Worm (Caenorhabditis elegans) whole organism, L4 larva: ENCODE data around the gene F54F7.2.

Source experiments
- D1046.2 ChIP-seq: fragments of 200-800 bp; sonication (Bioruptor generic); IDR thresholded peaks from 2 replicates; pipeline ENCODE4 v1.3.6; 2022; ENCODE audit warnings: missing genetic modification characterization, missing compliant biosample characterization
- F10B5.3 ChIP-seq: sonication (generic microtip); optimal IDR thresholded peaks from 2 replicates; lab custom pipeline; 2016; ENCODE audit warnings: mild to moderate bottlenecking, missing genetic modification characterization, missing compliant biosample characterization
- F37D6.2 ChIP-seq: sonication (generic microtip); optimal IDR thresholded peaks from 2 replicates; lab custom pipeline; 2016; ENCODE audit warnings: mild to moderate bottlenecking, missing genetic modification characterization, missing compliant biosample characterization
- T26A8.4 ChIP-seq: fragments of 200-800 bp; sonication (Bioruptor generic); IDR thresholded peaks from 2 replicates; pipeline ENCODE4 v1.3.6; 2022; ENCODE audit warnings: missing genetic modification characterization, missing compliant biosample characterization
- Y105C5A.15 ChIP-seq: fragments of 200-800 bp; sonication (Bioruptor generic); IDR thresholded peaks from 2 replicates; pipeline ENCODE4 v1.3.6; 2022; ENCODE audit warnings: missing genetic modification characterization, missing compliant biosample characterization
- ZK546.5 ChIP-seq, 2 experiments: sonication (generic microtip); optimal IDR thresholded peaks; 2 replicates each; lab custom pipeline; 2017; ENCODE audit warnings: missing biosample characterization in 2 of 2, missing genetic modification characterization in 2 of 2
- aha-1 ChIP-seq: fragments of 150-350 bp; peaks from one replicate; lab custom pipeline; 2014; ENCODE audit warnings: missing biosample characterization, missing genetic modification characterization
- aly-2 ChIP-seq: sonication (generic microtip); optimal IDR thresholded peaks from 2 replicates; lab custom pipeline; 2018; ENCODE audit warnings: missing biosample characterization, missing genetic modification characterization
- arid-1 ChIP-seq: fragments of 200-800 bp; sonication (Bioruptor generic); conservative IDR thresholded peaks from 2 replicates; pipeline ENCODE4 v1.3.6; 2022; ENCODE audit warnings: missing genetic modification reagents, missing genetic modification characterization, missing compliant biosample characterization
- ceh-28 ChIP-seq: fragments of 150-350 bp; optimal IDR thresholded peaks from 2 replicates; lab custom pipeline; 2014; ENCODE audit warnings: missing biosample characterization, missing genetic modification reagents, missing genetic modification characterization
- ceh-44 ChIP-seq: fragments of 200-800 bp; sonication (Bioruptor generic); IDR thresholded peaks from 2 replicates; pipeline ENCODE4 v1.3.6; 2022; ENCODE audit warnings: missing genetic modification reagents, missing genetic modification characterization, missing compliant biosample characterization
- ceh-62 ChIP-seq: sonication (generic microtip); optimal IDR thresholded peaks from 2 replicates; lab custom pipeline; 2017; ENCODE audit warnings: missing biosample characterization, missing genetic modification characterization
- ces-1 ChIP-seq: fragments of 150-350 bp; sonication (generic microtip); optimal IDR thresholded peaks from 4 replicates; lab custom pipeline; 2014; ENCODE audit warnings: missing biosample characterization, missing genetic modification reagents, missing genetic modification characterization
- daf-16 ChIP-seq, 3 experiments: sonication (generic microtip); optimal IDR thresholded peaks; 2 replicates each; lab custom pipeline; 2016 to 2017; ENCODE audit warnings: missing genetic modification characterization in 3 of 3, missing genetic modification reagents in 3 of 3, mild to moderate bottlenecking in 2 of 3, missing compliant biosample characterization in 2 of 3, missing biosample characterization in 1 of 3, moderate library complexity in 1 of 3
- daf-8 ChIP-seq: fragments of 200-800 bp; sonication (Bioruptor generic); IDR thresholded peaks from 2 replicates; pipeline ENCODE4 v1.3.6; 2022; ENCODE audit warnings: missing genetic modification characterization, missing compliant biosample characterization
- dmd-6 ChIP-seq: fragments of 200-800 bp; sonication (Bioruptor generic); IDR thresholded peaks from 2 replicates; pipeline ENCODE4 v1.3.6; 2022; ENCODE audit warnings: missing genetic modification reagents, missing genetic modification characterization, missing compliant biosample characterization
- dve-1 ChIP-seq: sonication (generic microtip); optimal IDR thresholded peaks from 2 replicates; lab custom pipeline; 2017; ENCODE audit warnings: antibody characterized with exemption, mild to moderate bottlenecking, missing genetic modification characterization, missing compliant biosample characterization; ENCODE audit not compliant: insufficient read depth
- egl-27 ChIP-seq: sonication (generic microtip); optimal IDR thresholded peaks from 3 replicates; lab custom pipeline; 2017; ENCODE audit warnings: missing biosample characterization, missing genetic modification reagents, missing genetic modification characterization
- fos-1 ChIP-seq: fragments of 150-350 bp; optimal IDR thresholded peaks from 2 replicates; lab custom pipeline; 2014; ENCODE audit warnings: missing biosample characterization, missing genetic modification characterization
- hif-1 ChIP-seq, 2 experiments: sonication (generic microtip); optimal IDR thresholded peaks; 2 replicates each; lab custom pipeline; 2016 to 2017; ENCODE audit warnings: missing compliant biosample characterization in 2 of 2, missing genetic modification characterization in 2 of 2, missing genetic modification reagents in 2 of 2, missing genotype in 2 of 2, mild to moderate bottlenecking in 1 of 2
- hlh-30 ChIP-seq: sonication (generic microtip); optimal IDR thresholded peaks from 2 replicates; lab custom pipeline; 2017; ENCODE audit warnings: antibody characterized with exemption, mild to moderate bottlenecking, missing genetic modification characterization, missing compliant biosample characterization; ENCODE audit not compliant: insufficient read depth
- jun-1 ChIP-seq: fragments of 150-350 bp; optimal IDR thresholded peaks from 2 replicates; lab custom pipeline; 2014; ENCODE audit warnings: missing biosample characterization, missing genetic modification reagents, missing genetic modification characterization
- lim-7 ChIP-seq: fragments of 200-800 bp; sonication (Bioruptor generic); IDR thresholded peaks from 2 replicates; pipeline ENCODE4 v1.3.6; 2022; ENCODE audit warnings: missing genetic modification characterization, missing compliant biosample characterization
- madf-5 ChIP-seq, 2 experiments: fragments of 200-800 bp; sonication (Bioruptor generic); IDR thresholded peaks; 2 replicates each; pipeline ENCODE4 v1.3.6; 2022; ENCODE audit warnings: missing compliant biosample characterization in 2 of 2, missing genetic modification characterization in 2 of 2
- mdl-1 ChIP-seq, 2 experiments: fragments of 150-350 bp in 1 of 2; sonication (generic microtip) in 1 of 2; optimal IDR thresholded peaks; 2 replicates each; lab custom pipeline; 2014 to 2017; ENCODE audit warnings: missing biosample characterization in 2 of 2, missing genetic modification characterization in 2 of 2
- mep-1 ChIP-seq: fragments of 150-350 bp; sonication (generic microtip); optimal IDR thresholded peaks from 3 replicates; lab custom pipeline; 2014; ENCODE audit warnings: missing biosample characterization, missing genetic modification characterization
- mxl-3 ChIP-seq: fragments of 200-800 bp; sonication (Bioruptor generic); optimal IDR thresholded peaks from 2 replicates; lab custom pipeline; 2018; ENCODE audit warnings: mild to moderate bottlenecking, missing genetic modification characterization, missing compliant biosample characterization
- nhr-11 ChIP-seq: fragments of 150-350 bp; optimal IDR thresholded peaks from 2 replicates; lab custom pipeline; 2014; ENCODE audit warnings: missing biosample characterization, missing genetic modification characterization
- nhr-237 ChIP-seq: sonication (generic microtip); optimal IDR thresholded peaks from 2 replicates; lab custom pipeline; 2017; ENCODE audit warnings: missing biosample characterization, missing genetic modification characterization
- nhr-28 ChIP-seq: fragments of 150-350 bp; optimal IDR thresholded peaks from 2 replicates; lab custom pipeline; 2014; ENCODE audit warnings: missing biosample characterization, missing genetic modification characterization
- nhr-41 ChIP-seq: fragments of 200-800 bp; sonication (Bioruptor generic); IDR thresholded peaks from 2 replicates; pipeline ENCODE4 v1.3.6; 2022; ENCODE audit warnings: missing genetic modification reagents, missing genetic modification characterization, missing compliant biosample characterization
- nhr-42 ChIP-seq: fragments of 200-800 bp; sonication (Bioruptor generic); IDR thresholded peaks from 2 replicates; pipeline ENCODE4 v1.3.6; 2022; ENCODE audit warnings: missing genetic modification characterization, missing compliant biosample characterization
- nhr-76 ChIP-seq: fragments of 150-350 bp; optimal IDR thresholded peaks from 2 replicates; lab custom pipeline; 2014; ENCODE audit warnings: missing biosample characterization, missing genetic modification characterization
- nhr-77 ChIP-seq: fragments of 150-350 bp; optimal IDR thresholded peaks from 2 replicates; lab custom pipeline; 2014; ENCODE audit warnings: missing biosample characterization, missing genetic modification characterization
- pha-4 ChIP-seq, 2 experiments: fragments of 150-350 bp in 1 of 2; fragments of 200-800 bp in 1 of 2; sonication (Bioruptor generic) in 1 of 2; IDR thresholded peaks in 1 of 2; optimal IDR thresholded peaks in 1 of 2; 2 replicates each; pipeline versions ENCODE4 v1.3.6 to Lab custom; 2014 to 2022; ENCODE audit warnings: missing genetic modification characterization in 2 of 2, missing genetic modification reagents in 2 of 2, missing biosample characterization in 1 of 2, missing compliant biosample characterization in 1 of 2
- php-3 ChIP-seq: fragments of 200-800 bp; sonication (Bioruptor generic); IDR thresholded peaks from 2 replicates; pipeline ENCODE4 v1.3.6; 2022; ENCODE audit warnings: missing genetic modification reagents, missing genetic modification characterization, missing compliant biosample characterization
- rbr-2 ChIP-seq: sonication (generic microtip); optimal IDR thresholded peaks from 2 replicates; lab custom pipeline; 2016; ENCODE audit warnings: missing genotype, missing genetic modification characterization, missing compliant biosample characterization
- saeg-2 ChIP-seq: fragments of 200-800 bp; sonication (Bioruptor generic); IDR thresholded peaks from 2 replicates; pipeline ENCODE4 v1.3.6; 2022; ENCODE audit warnings: missing genetic modification reagents, missing genetic modification characterization, missing compliant biosample characterization
- unc-130 ChIP-seq: sonication (generic microtip); optimal IDR thresholded peaks from 2 replicates; lab custom pipeline; 2016; ENCODE audit warnings: missing genetic modification reagents, missing genetic modification characterization, missing compliant biosample characterization
- unc-39 ChIP-seq: sonication (generic microtip); optimal IDR thresholded peaks from 2 replicates; lab custom pipeline; 2017; ENCODE audit warnings: missing biosample characterization, missing genetic modification characterization
- unc-62 ChIP-seq, 3 experiments: fragments of 150-350 bp in 1 of 3; sonication (generic microtip); optimal IDR thresholded peaks in 2 of 3; peaks in 1 of 3; 1 replicate in 1 of 3; 2 replicates in 2 of 3; lab custom pipeline; 2014 to 2017; ENCODE audit warnings: missing biosample characterization in 3 of 3, missing genetic modification characterization in 3 of 3, missing genetic modification reagents in 3 of 3, missing genotype in 1 of 3
- zfp-3 ChIP-seq: fragments of 200-800 bp; sonication (Bioruptor generic); conservative IDR thresholded peaks from 2 replicates; pipeline ENCODE4 v1.3.6; 2022; ENCODE audit warnings: missing genetic modification reagents, missing genetic modification characterization, missing compliant biosample characterization

F54F7.2 gene

ce11 chrX:11848618-11849017 is 5.2 kb downstream of the F54F7.2 start, which contains the start of gene F54F7.9:
F54F7.9 (minus strand) TSS chrX:11848718.
- TF ChIP-seq egl-27 (tag; lab: Kevin White, UChicago) = no peak
- no peak for TF ChIP-seq Y105C5A.15 (GFP tag; lab: Robert Waterston, UW)
- TF ChIP-seq pha-4 (GFP tag; IDR thresholded peaks at IDR 0.05; lab: Robert Waterston, UW) = no peak
- no peak for TF ChIP-seq pha-4 (tag; optimal IDR thresholded peaks at IDR 0.05; lab: Kevin White, UChicago)
- no peak for TF ChIP-seq D1046.2
- no peak for TF ChIP-seq hif-1 (tag; optimal IDR thresholded peaks at IDR 0.05; lab: Kevin White, UChicago)
- TF ChIP-seq, all 104 proteins: peak for 0

ce11 chrX:11850082-11850481 is 6.6 kb downstream of the F54F7.2 start, which contains the start of gene F54F7.3:
F54F7.3 (minus strand) TSS chrX:11850182.
- TF ChIP-seq madf-5 (GFP tag; IDR thresholded peaks at IDR 0.05; lab: Robert Waterston, UW) (no peak), unc-39 (tag; lab: Kevin White, UChicago) (no peak), lim-7 (GFP tag; lab: Robert Waterston, UW) (no peak), daf-8 (no peak), ces-1 (GFP tag; lab: Kevin White, UChicago) (no peak), mdl-1 (tag; optimal IDR thresholded peaks at IDR 0.05; lab: Kevin White, UChicago) (no peak), mep-1 (tag; lab: Kevin White, UChicago) (no peak)
- TF ChIP-seq, all 104 proteins: peak for 0

- TF ChIP-seq madf-5 (GFP tag; IDR thresholded peaks at IDR 0.05; lab: Robert Waterston, UW) (no peak), nhr-11 (tag; lab: Kevin White, UChicago) (no peak), zfp-3 (GFP tag; lab: Robert Waterston, UW) (no peak), nhr-76 (tag; lab: Kevin White, UChicago) (no peak), daf-16 (GFP tag; optimal IDR thresholded peaks at IDR 0.05; lab: Kevin White, UChicago) (no peak), daf-16 (tag; optimal IDR thresholded peaks at IDR 0.05; lab: Kevin White, UChicago) (no peak), daf-8 (no peak), nhr-237 (tag; lab: Kevin White, UChicago) (no peak), ceh-44 (GFP tag; lab: Robert Waterston, UW) (no peak), ceh-62 (tag; lab: Kevin White, UChicago) (no peak), arid-1 (GFP tag; lab: Robert Waterston, UW) (no peak), rbr-2 (tag; lab: Kevin White, UChicago) (no peak), Y105C5A.15 (GFP tag; lab: Robert Waterston, UW) (no peak), aly-2 (no peak), hlh-30 (no peak), saeg-2 (GFP tag; lab: Robert Waterston, UW) (no peak), T26A8.4 (GFP tag; lab: Robert Waterston, UW) (no peak)
These were observed 7.1 kb downstream of the F54F7.2 start, which contains the start of gene F54F7.14 for ce11 chrX:11850572-11850971. F54F7.14 (plus strand) TSS chrX:11850872.

ce11 chrX:11852494-11852893 is 9.0 kb downstream of the F54F7.2 start, which contains the start of gene xtr-1:
xtr-1 (plus strand) TSS chrX:11852794.
- TF ChIP-seq ceh-28 (tag; lab: Kevin White, UChicago) (no peak), aha-1 (tag; lab: Kevin White, UChicago) (peak; percentile 61)

- TF ChIP-seq nhr-11 (tag; lab: Kevin White, UChicago) = no peak
- no peak for TF ChIP-seq jun-1 (tag; lab: Kevin White, UChicago)
- TF ChIP-seq T26A8.4 (GFP tag; lab: Robert Waterston, UW) = no peak
- no peak for TF ChIP-seq unc-62 (GFP tag; optimal IDR thresholded peaks at IDR 0.05 in 1 of 2; lab: Kevin White, UChicago)
- TF ChIP-seq unc-62 (tag; optimal IDR thresholded peaks at IDR 0.05; lab: Kevin White, UChicago) = no peak
- no peak for TF ChIP-seq mxl-3 (GFP tag; lab: Kevin White, UChicago)
- TF ChIP-seq fos-1 (tag; lab: Kevin White, UChicago) = no peak
- no peak for TF ChIP-seq nhr-41 (GFP tag; lab: Robert Waterston, UW)
- TF ChIP-seq dmd-6 = peak; percentile 30; the same call in 1 of the 2 replicates
- TF ChIP-seq daf-16 (GFP tag; optimal IDR thresholded peaks at IDR 0.05; lab: Kevin White, UChicago) = no peak
- TF ChIP-seq daf-16 (tag; optimal IDR thresholded peaks at IDR 0.05; lab: Kevin White, UChicago) = peak; percentile 37
- no peak for TF ChIP-seq F37D6.2 (tag; lab: Kevin White, UChicago)
- TF ChIP-seq ZK546.5 (tag; optimal IDR thresholded peaks at IDR 0.05; lab: Kevin White, UChicago) = no peak
- no peak for TF ChIP-seq unc-130 (GFP tag; lab: Kevin White, UChicago)
- no peak for TF ChIP-seq nhr-42 (GFP tag; lab: Robert Waterston, UW)
- no peak for TF ChIP-seq php-3 (GFP tag; lab: Robert Waterston, UW)
- TF ChIP-seq dve-1 (tag; lab: Kevin White, UChicago) = peak; percentile 48
- peak; percentile 51 for TF ChIP-seq nhr-28
- TF ChIP-seq nhr-77 (tag; lab: Kevin White, UChicago) = no peak
- TF ChIP-seq F10B5.3 (tag; lab: Kevin White, UChicago) = no peak
- no peak for TF ChIP-seq unc-39 (tag; lab: Kevin White, UChicago)
These were observed 11.0 kb downstream of the F54F7.2 start for ce11 chrX:11854432-11854831.
